Worm (Caenorhabditis elegans) whole organism, early embryonic: ENCODE data around the gene R07D5.2.

Source experiments
- B0310.2 ChIP-seq: sonication (generic microtip); optimal IDR thresholded peaks from 2 replicates; lab custom pipeline; 2016; ENCODE audit warnings: mild to moderate bottlenecking, missing genetic modification characterization, missing compliant biosample characterization
- aly-1 ChIP-seq: sonication (generic microtip); optimal IDR thresholded peaks from 2 replicates; lab custom pipeline; 2016; ENCODE audit warnings: missing genetic modification characterization, missing compliant biosample characterization
- ama-1 ChIP-seq: fragments of 150-350 bp; optimal IDR thresholded peaks from 2 replicates; lab custom pipeline; 2014
- ceh-36 ChIP-seq: sonication (generic microtip); optimal IDR thresholded peaks from 2 replicates; lab custom pipeline; 2016; ENCODE audit warnings: missing genetic modification characterization, inconsistent platforms, missing compliant biosample characterization
- flt-1 ChIP-seq: fragments of 200-800 bp; sonication (Bioruptor generic); IDR thresholded peaks from 2 replicates; pipeline ENCODE4 v1.3.6; 2022; ENCODE audit warnings: missing genetic modification characterization, missing compliant biosample characterization
- hmg-4 ChIP-seq: fragments of 200-800 bp; sonication (Bioruptor generic); optimal IDR thresholded peaks from 2 replicates; lab custom pipeline; 2018; ENCODE audit warnings: mild to moderate bottlenecking, missing genetic modification characterization, missing compliant biosample characterization
- scrt-1 ChIP-seq: fragments of 200-800 bp; sonication (Bioruptor generic); IDR thresholded peaks from 2 replicates; pipeline ENCODE4 v1.3.6; 2022; ENCODE audit warnings: missing genetic modification characterization, missing compliant biosample characterization
- sea-1 ChIP-seq: fragments of 200-800 bp; sonication (Bioruptor generic); conservative IDR thresholded peaks from 2 replicates; pipeline ENCODE4 v1.3.6; 2022; ENCODE audit warnings: missing genetic modification characterization, missing compliant biosample characterization
- tbx-11 ChIP-seq: fragments of 200-800 bp; sonication (Bioruptor generic); IDR thresholded peaks from 2 replicates; pipeline ENCODE4 v1.3.6; 2022; ENCODE audit warnings: missing genetic modification characterization, missing compliant biosample characterization
- tbx-37 ChIP-seq: fragments of 200-800 bp; sonication (Bioruptor generic); conservative IDR thresholded peaks from 2 replicates; pipeline ENCODE4 v1.3.6; 2022; ENCODE audit warnings: missing genetic modification reagents, missing genetic modification characterization, missing compliant biosample characterization
- tra-4 ChIP-seq: sonication (generic microtip); optimal IDR thresholded peaks from 2 replicates; lab custom pipeline; 2017; ENCODE audit warnings: missing genetic modification characterization, missing compliant biosample characterization

DNA sequence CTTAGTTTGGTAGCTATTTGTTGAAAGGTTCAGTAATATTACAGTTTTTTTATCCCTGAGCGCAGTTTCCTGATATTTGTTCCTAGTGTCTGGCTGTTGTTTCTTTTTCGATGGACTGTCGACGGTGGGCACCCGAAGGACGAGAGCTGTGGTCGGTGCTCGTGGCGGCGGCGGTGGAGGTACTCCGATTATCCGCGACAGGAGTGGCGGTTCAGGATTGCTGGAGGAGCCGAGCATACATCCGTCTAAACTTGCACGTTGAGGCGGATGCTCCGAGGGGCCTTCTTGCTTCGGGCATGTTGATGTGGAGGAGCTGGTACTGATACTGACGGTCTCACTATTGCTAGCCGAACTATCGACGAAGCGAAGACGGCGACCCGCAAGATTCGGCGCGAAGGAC, 10.9 kb upstream of the R07D5.2 start:
- no peak for TF ChIP-seq tbx-11
- TF ChIP-seq flt-1 (GFP tag; lab: Robert Waterston, UW) = no peak
- TF ChIP-seq B0310.2 (tag; lab: Kevin White, UChicago) = no peak
- no peak for TF ChIP-seq sea-1 (GFP tag; lab: Robert Waterston, UW)
- no peak for TF ChIP-seq ceh-36 (tag; lab: Kevin White, UChicago)
- no peak for TF ChIP-seq tra-4 (tag; lab: Kevin White, UChicago)
- no peak for TF ChIP-seq aly-1 (tag; lab: Kevin White, UChicago)
- TF ChIP-seq hmg-4 (GFP tag; lab: Kevin White, UChicago) = no peak
- TF ChIP-seq scrt-1 (GFP tag; lab: Robert Waterston, UW) = no peak
- no peak for TF ChIP-seq ama-1
- no peak for TF ChIP-seq tbx-37 (GFP tag; lab: Robert Waterston, UW)
